Fruit fly (Drosophila melanogaster) whole organism, prepupa: ENCODE data around the gene CG7627.

Experiments used
- CG15336 ChIP-seq: fragments of 200-800 bp; sonication (Bioruptor generic); IDR thresholded peaks from 2 replicates; pipeline ENCODE4 v1.3.6; 2022; ENCODE audit warnings: missing biosample characterization, missing genetic modification characterization
- CG31627 ChIP-seq: fragments of 200-800 bp; sonication (Bioruptor generic); optimal IDR thresholded peaks from 3 replicates; lab custom pipeline; 2016; ENCODE audit warnings: missing biosample characterization, missing genetic modification characterization
- CG6854 ChIP-seq: fragments of 200-800 bp; sonication (Bioruptor generic); optimal IDR thresholded peaks from 2 replicates; lab custom pipeline; 2017; ENCODE audit warnings: missing biosample characterization, mild to moderate bottlenecking, missing genetic modification characterization
- Eip78C ChIP-seq: fragments of 200-800 bp; sonication (Bioruptor generic); peaks from one replicate; lab custom pipeline; 2016; ENCODE audit warnings: missing biosample characterization, missing genetic modification characterization
- Hr38 ChIP-seq: sonication (Bioruptor generic); optimal IDR thresholded peaks from 2 replicates; lab custom pipeline; 2016; ENCODE audit warnings: missing biosample characterization, missing genetic modification characterization
- Lpt ChIP-seq: fragments of 200-800 bp; sonication (Bioruptor generic); optimal IDR thresholded peaks from 3 replicates; lab custom pipeline; 2016; ENCODE audit warnings: missing biosample characterization, missing genetic modification characterization
- Met ChIP-seq: fragments of 200-800 bp; sonication (Bioruptor generic); optimal IDR thresholded peaks from 3 replicates; lab custom pipeline; 2016; ENCODE audit warnings: missing biosample characterization, missing genetic modification characterization
- fd59A ChIP-seq: fragments of 200-800 bp; sonication (Bioruptor generic); optimal IDR thresholded peaks from 2 replicates; lab custom pipeline; 2017; ENCODE audit warnings: missing biosample characterization, mild to moderate bottlenecking, missing genetic modification characterization, missing genetic modification reagents
- svp ChIP-seq: fragments of 200-800 bp; sonication (Bioruptor generic); peaks from one replicate; lab custom pipeline; 2016; ENCODE audit warnings: missing biosample characterization, missing genetic modification characterization
- topi ChIP-seq: fragments of 200-800 bp; sonication (Bioruptor generic); optimal IDR thresholded peaks from 3 replicates; lab custom pipeline; 2016; ENCODE audit warnings: missing biosample characterization, missing genetic modification characterization

dm6 chr2L:8398721-8399120, 36.5 kb upstream of the CG7627 start, which contains the start of gene CG13386:
- no peak for TF ChIP-seq CG6854 (GFP tag; lab: Kevin White, UChicago)
- no peak for TF ChIP-seq Met (GFP tag; lab: Kevin White, UChicago)
- TF ChIP-seq Eip78C (GFP tag; lab: Kevin White, UChicago): no peak
- TF ChIP-seq Hr38 (GFP tag; lab: Kevin White, UChicago): no peak
- no peak for TF ChIP-seq Lpt (GFP tag; lab: Kevin White, UChicago)
- TF ChIP-seq topi (GFP tag; lab: Kevin White, UChicago): no peak
- no peak for TF ChIP-seq CG31627 (GFP tag; lab: Kevin White, UChicago)
- no peak for TF ChIP-seq fd59A (GFP tag; lab: Kevin White, UChicago)
- no peak for TF ChIP-seq svp (GFP tag; lab: Kevin White, UChicago)
- TF ChIP-seq CG15336 (GFP tag; lab: Robert Waterston, UW): no peak
